Worm (Caenorhabditis elegans) whole organism, young adult: Measurements from ENCODE around the gene K05F1.13.

ENCODE experiments used
- B0019.2 ChIP-seq: fragments of 200-800 bp; sonication (Bioruptor generic); conservative IDR thresholded peaks from 2 replicates; pipeline ENCODE4 v1.3.6; 2022; ENCODE audit warnings: missing genetic modification reagents, missing genetic modification characterization, missing compliant biosample characterization
- B0261.1 ChIP-seq: sonication (generic microtip); optimal IDR thresholded peaks from 2 replicates; lab custom pipeline; 2016; ENCODE audit warnings: mild to moderate bottlenecking, missing genetic modification characterization, moderate library complexity, missing compliant biosample characterization
- B0336.3 ChIP-seq: fragments of 200-800 bp; sonication (Bioruptor generic); IDR thresholded peaks from 2 replicates; pipeline ENCODE4 v1.3.6; 2022; ENCODE audit warnings: missing genetic modification characterization, missing compliant biosample characterization
- F39B2.1 ChIP-seq: fragments of 200-800 bp; sonication (Bioruptor generic); IDR thresholded peaks from 2 replicates; pipeline ENCODE4 v1.3.6; 2022; ENCODE audit warnings: missing genetic modification reagents, missing genetic modification characterization, missing compliant biosample characterization
- F52B5.7 ChIP-seq: sonication (generic microtip); optimal IDR thresholded peaks from 2 replicates; lab custom pipeline; 2016; ENCODE audit warnings: mild to moderate bottlenecking, missing genetic modification characterization, missing compliant biosample characterization
- F55B11.4 ChIP-seq: sonication (generic microtip); optimal IDR thresholded peaks from 2 replicates; lab custom pipeline; 2016; ENCODE audit warnings: missing compliant biosample characterization, missing genetic modification characterization, borderline replicate concordance; ENCODE audit not compliant: insufficient read depth
- F57C9.4 ChIP-seq: sonication (generic microtip); optimal IDR thresholded peaks from 2 replicates; lab custom pipeline; 2017; ENCODE audit warnings: mild to moderate bottlenecking, missing genetic modification characterization, missing compliant biosample characterization
- K11D2.4 ChIP-seq: fragments of 200-800 bp; sonication (Bioruptor generic); IDR thresholded peaks from 2 replicates; pipeline ENCODE4 v1.3.6; 2022; ENCODE audit warnings: missing genetic modification reagents, missing genetic modification characterization, missing compliant biosample characterization
- K12H6.12 ChIP-seq: fragments of 200-800 bp; sonication (Bioruptor generic); optimal IDR thresholded peaks from 2 replicates; lab custom pipeline; 2018; ENCODE audit warnings: mild to moderate bottlenecking, missing genetic modification characterization, missing compliant biosample characterization
- T26A5.8 ChIP-seq: sonication (generic microtip); optimal IDR thresholded peaks from 2 replicates; lab custom pipeline; 2016; ENCODE audit warnings: missing genetic modification characterization, missing compliant biosample characterization
- Y79H2A.3 ChIP-seq: fragments of 200-800 bp; sonication (Bioruptor generic); conservative IDR thresholded peaks from 2 replicates; pipeline ENCODE4 v1.3.6; 2022; ENCODE audit warnings: missing genetic modification reagents, missing genetic modification characterization, missing compliant biosample characterization
- Y95B8A.8 ChIP-seq: fragments of 200-800 bp; sonication (Bioruptor generic); IDR thresholded peaks from 2 replicates; pipeline ENCODE4 v1.3.6; 2022; ENCODE audit warnings: missing genetic modification reagents, missing genetic modification characterization, missing compliant biosample characterization
- aptf-3 ChIP-seq: fragments of 200-800 bp; sonication (Bioruptor generic); IDR thresholded peaks from 2 replicates; pipeline ENCODE4 v1.3.6; 2022; ENCODE audit warnings: missing genetic modification characterization, missing compliant biosample characterization
- attf-6 ChIP-seq: fragments of 200-800 bp; sonication (Bioruptor generic); IDR thresholded peaks from 2 replicates; pipeline ENCODE4 v1.3.6; 2022; ENCODE audit warnings: missing genetic modification reagents, missing genetic modification characterization, missing compliant biosample characterization
- cebp-1 ChIP-seq, 2 experiments: fragments of 200-800 bp in 1 of 2; sonication (Bioruptor generic) in 1 of 2; sonication (generic microtip) in 1 of 2; IDR thresholded peaks in 1 of 2; optimal IDR thresholded peaks in 1 of 2; 2 replicates each; pipeline versions ENCODE4 v1.3.6 to Lab custom; 2017 to 2022; ENCODE audit warnings: missing compliant biosample characterization in 2 of 2, missing genetic modification characterization in 2 of 2, mild to moderate bottlenecking in 1 of 2, missing genetic modification reagents in 1 of 2, moderate library complexity in 1 of 2
- ceh-100 ChIP-seq: fragments of 200-800 bp; sonication (Bioruptor generic); IDR thresholded peaks from 2 replicates; pipeline ENCODE4 v1.3.6; 2022; ENCODE audit warnings: missing genetic modification reagents, missing genetic modification characterization, missing compliant biosample characterization
- ceh-27 ChIP-seq: fragments of 200-800 bp; sonication (Bioruptor generic); optimal IDR thresholded peaks from 2 replicates; lab custom pipeline; 2018; ENCODE audit warnings: mild to moderate bottlenecking, missing genetic modification characterization, moderate library complexity, missing compliant biosample characterization
- ceh-40 ChIP-seq: fragments of 200-800 bp; sonication (Bioruptor generic); IDR thresholded peaks from 2 replicates; pipeline ENCODE4 v1.3.6; 2022; ENCODE audit warnings: missing genetic modification characterization, missing compliant biosample characterization
- dox-1 ChIP-seq: fragments of 200-800 bp; sonication (Bioruptor generic); IDR thresholded peaks from 2 replicates; pipeline ENCODE4 v1.3.6; 2022; ENCODE audit warnings: missing genetic modification reagents, missing genetic modification characterization, missing compliant biosample characterization
- ets-4 ChIP-seq: fragments of 200-800 bp; sonication (Bioruptor generic); optimal IDR thresholded peaks from 2 replicates; lab custom pipeline; 2018; ENCODE audit warnings: mild to moderate bottlenecking, missing genetic modification characterization, missing compliant biosample characterization
- fkh-3 ChIP-seq: sonication (generic microtip); optimal IDR thresholded peaks from 2 replicates; lab custom pipeline; 2016; ENCODE audit warnings: mild to moderate bottlenecking, missing genetic modification characterization, missing compliant biosample characterization
- gei-17 ChIP-seq: fragments of 200-800 bp; sonication (Bioruptor generic); optimal IDR thresholded peaks from 2 replicates; lab custom pipeline; 2018; ENCODE audit warnings: mild to moderate bottlenecking, missing genetic modification characterization, missing compliant biosample characterization
- hlh-26 ChIP-seq: fragments of 200-800 bp; sonication (Bioruptor generic); conservative IDR thresholded peaks from 2 replicates; pipeline ENCODE4 v1.3.6; 2022; ENCODE audit warnings: missing genetic modification reagents, missing genetic modification characterization, missing compliant biosample characterization
- hrde-1 ChIP-seq: sonication (generic microtip); optimal IDR thresholded peaks from 2 replicates; lab custom pipeline; 2016; ENCODE audit warnings: missing genetic modification characterization, mild to moderate bottlenecking, missing compliant biosample characterization, moderate library complexity, missing genotype, missing genetic modification reagents, borderline replicate concordance
- lag-1 ChIP-seq: fragments of 200-800 bp; sonication (Bioruptor generic); IDR thresholded peaks from 2 replicates; pipeline ENCODE4 v1.3.6; 2022; ENCODE audit warnings: missing genetic modification reagents, missing genetic modification characterization, missing compliant biosample characterization
- let-526 ChIP-seq: fragments of 200-800 bp; sonication (Bioruptor generic); IDR thresholded peaks from 2 replicates; pipeline ENCODE4 v1.3.6; 2022; ENCODE audit warnings: missing genetic modification reagents, missing genetic modification characterization, missing compliant biosample characterization
- lin-54 ChIP-seq: fragments of 200-800 bp; sonication (Bioruptor generic); optimal IDR thresholded peaks from 2 replicates; lab custom pipeline; 2018; ENCODE audit warnings: mild to moderate bottlenecking, missing genetic modification characterization, missing compliant biosample characterization
- madf-10 ChIP-seq: sonication (generic microtip); optimal IDR thresholded peaks from 2 replicates; lab custom pipeline; 2016; ENCODE audit warnings: mild to moderate bottlenecking, missing genetic modification characterization, missing compliant biosample characterization
- madf-3 ChIP-seq: fragments of 200-800 bp; sonication (Bioruptor generic); IDR thresholded peaks from 2 replicates; pipeline ENCODE4 v1.3.6; 2022; ENCODE audit warnings: missing genetic modification reagents, missing genetic modification characterization, missing compliant biosample characterization
- madf-6 ChIP-seq: fragments of 200-800 bp; sonication (Bioruptor generic); IDR thresholded peaks from 2 replicates; pipeline ENCODE4 v1.3.6; 2022; ENCODE audit warnings: missing genetic modification reagents, missing genetic modification characterization, missing compliant biosample characterization
- madf-8 ChIP-seq: fragments of 200-800 bp; sonication (Bioruptor generic); conservative IDR thresholded peaks from 2 replicates; pipeline ENCODE4 v1.3.6; 2022; ENCODE audit warnings: missing genetic modification reagents, missing genetic modification characterization, missing compliant biosample characterization
- mes-4 ChIP-seq: sonication (generic microtip); optimal IDR thresholded peaks from 2 replicates; lab custom pipeline; 2016; ENCODE audit warnings: missing genotype, missing genetic modification characterization, missing compliant biosample characterization
- nfya-2 ChIP-seq: fragments of 200-800 bp; sonication (Bioruptor generic); IDR thresholded peaks from 2 replicates; pipeline ENCODE4 v1.3.6; 2022; ENCODE audit warnings: missing genetic modification reagents, missing genetic modification characterization, missing compliant biosample characterization
- nhr-27 ChIP-seq: fragments of 200-800 bp; sonication (Bioruptor generic); optimal IDR thresholded peaks from 2 replicates; lab custom pipeline; 2018; ENCODE audit warnings: mild to moderate bottlenecking, missing genetic modification characterization, moderate library complexity, missing compliant biosample characterization
- nhr-90 ChIP-seq: sonication (generic microtip); optimal IDR thresholded peaks from 2 replicates; lab custom pipeline; 2016; ENCODE audit warnings: missing genotype, mild to moderate bottlenecking, missing genetic modification characterization, missing compliant biosample characterization
- pha-4 ChIP-seq: fragments of 150-350 bp; sonication (generic microtip); optimal IDR thresholded peaks from 2 replicates; lab custom pipeline; 2014; ENCODE audit warnings: missing biosample characterization, missing genetic modification reagents, missing genetic modification characterization
- repo-1 ChIP-seq: sonication (generic microtip); optimal IDR thresholded peaks from 2 replicates; lab custom pipeline; 2017; ENCODE audit warnings: mild to moderate bottlenecking, missing genetic modification characterization, missing compliant biosample characterization
- sea-2 ChIP-seq: fragments of 200-800 bp; sonication (Bioruptor generic); IDR thresholded peaks from 2 replicates; pipeline ENCODE4 v1.3.6; 2022; ENCODE audit warnings: missing genetic modification characterization, missing compliant biosample characterization
- snpc-1.3 ChIP-seq: sonication (generic microtip); optimal IDR thresholded peaks from 2 replicates; lab custom pipeline; 2017; ENCODE audit warnings: missing genetic modification characterization, mild to moderate bottlenecking, missing compliant biosample characterization, antibody characterized with exemption, moderate library complexity, missing genotype, missing genetic modification reagents; ENCODE audit not compliant: insufficient read depth
- tlf-1 ChIP-seq: fragments of 200-800 bp; sonication (Bioruptor generic); optimal IDR thresholded peaks from 2 replicates; lab custom pipeline; 2018; ENCODE audit warnings: mild to moderate bottlenecking, missing genetic modification characterization, missing compliant biosample characterization
- unc-62 ChIP-seq: fragments of 150-350 bp; optimal IDR thresholded peaks from 2 replicates; lab custom pipeline; 2014; ENCODE audit warnings: missing biosample characterization, missing genetic modification reagents, missing genetic modification characterization
- zfh-2 ChIP-seq: fragments of 200-800 bp; sonication (Bioruptor generic); conservative IDR thresholded peaks from 2 replicates; pipeline ENCODE4 v1.3.6; 2022; ENCODE audit warnings: missing genetic modification reagents, missing genetic modification characterization, missing compliant biosample characterization
- zim-3 ChIP-seq: sonication (generic microtip); optimal IDR thresholded peaks from 2 replicates; lab custom pipeline; 2017; ENCODE audit warnings: mild to moderate bottlenecking, missing genetic modification characterization, moderate library complexity, missing compliant biosample characterization
- ztf-25 ChIP-seq: fragments of 200-800 bp; sonication (Bioruptor generic); IDR thresholded peaks from 2 replicates; pipeline ENCODE4 v1.3.6; 2022; ENCODE audit warnings: missing genetic modification reagents, missing genetic modification characterization, missing compliant biosample characterization
- ztf-26 ChIP-seq: sonication (generic microtip); optimal IDR thresholded peaks from 2 replicates; lab custom pipeline; 2017; ENCODE audit warnings: missing genetic modification characterization, missing compliant biosample characterization

K05F1.13 gene

ce11 chrII:5781935-5782921, 6.7 kb upstream of the K05F1.13 start, which contains the start of gene K05F1.6 (continued):
- peak; percentile 70 for TF ChIP-seq Y95B8A.8 (GFP tag; lab: Robert Waterston, UW)
- peak; percentile 83; the same call in 1 of the 2 replicates for TF ChIP-seq B0336.3 (GFP tag; lab: Robert Waterston, UW)
- peak; percentile 95 for TF ChIP-seq nhr-90 (tag; lab: Kevin White, UChicago)
- TF ChIP-seq madf-10: peak; percentile 70
- TF ChIP-seq pha-4: no peak
- peak; percentile 67; the same call in 1 of the 2 replicates for TF ChIP-seq let-526
- TF ChIP-seq attf-6 (GFP tag; lab: Robert Waterston, UW): peak; percentile 77; the same call in 1 of the 2 replicates
- TF ChIP-seq madf-6 (GFP tag; lab: Robert Waterston, UW): peak; percentile 69
- TF ChIP-seq dox-1 (GFP tag; lab: Robert Waterston, UW): peak; percentile 89
- peak; percentile 60 for TF ChIP-seq ets-4 (GFP tag; lab: Kevin White, UChicago)
- TF ChIP-seq mes-4: peak; percentile 76
- TF ChIP-seq snpc-1.3 (tag; lab: Kevin White, UChicago): peak; percentile 59
- no peak; the same call in 1 of the 2 replicates for TF ChIP-seq zfh-2 (GFP tag; lab: Robert Waterston, UW)
- TF ChIP-seq hrde-1: peak; percentile 90
- TF ChIP-seq fkh-3 (tag; lab: Kevin White, UChicago): peak; percentile 66
- peak; percentile 74 for TF ChIP-seq lin-54 (GFP tag; lab: Kevin White, UChicago)
- peak; percentile 69 for TF ChIP-seq K12H6.12
- peak; percentile 44 for TF ChIP-seq ceh-27 (GFP tag; lab: Kevin White, UChicago)
- peak; percentile 82 for TF ChIP-seq repo-1
- 0 out of 2 replicates have a peak, but pooled peaks have one; percentile 23 for TF ChIP-seq nfya-2 (GFP tag; lab: Robert Waterston, UW)
- peak; percentile 73 for TF ChIP-seq ceh-100 (GFP tag; lab: Robert Waterston, UW)
- TF ChIP-seq madf-3 (GFP tag; lab: Robert Waterston, UW): 0 out of 2 replicates have a peak, but pooled peaks have one; percentile 43
- 0 out of 2 replicates have a peak, but pooled peaks have one; percentile 53 for TF ChIP-seq cebp-1 (GFP tag; IDR thresholded peaks at IDR 0.05; lab: Robert Waterston, UW)
- TF ChIP-seq cebp-1 (tag; optimal IDR thresholded peaks at IDR 0.05; lab: Kevin White, UChicago): peak; percentile 70
- peak; percentile 60 for TF ChIP-seq nhr-27 (tag; lab: Kevin White, UChicago)
- TF ChIP-seq B0261.1 (tag; lab: Kevin White, UChicago): peak; percentile 94
- TF ChIP-seq zim-3 (tag; lab: Kevin White, UChicago): peak; percentile 94
- TF ChIP-seq ztf-26 (tag; lab: Kevin White, UChicago): peak; percentile 63
- 0 out of 2 replicates have a peak, but pooled peaks have one; percentile 55 for TF ChIP-seq B0019.2
- TF ChIP-seq F55B11.4 (tag; lab: Kevin White, UChicago): no peak
- peak; percentile 64; the same call in 1 of the 2 replicates for TF ChIP-seq Y79H2A.3
- 0 out of 2 replicates have a peak, but pooled peaks have one; percentile 5 for TF ChIP-seq madf-8
- TF ChIP-seq K11D2.4 (GFP tag; lab: Robert Waterston, UW): no peak
- no peak for TF ChIP-seq sea-2 (GFP tag; lab: Robert Waterston, UW)
- peak; percentile 90 for TF ChIP-seq F52B5.7 (tag; lab: Kevin White, UChicago)
- peak; percentile 95 for TF ChIP-seq aptf-3 (GFP tag; lab: Robert Waterston, UW)
- TF ChIP-seq F57C9.4 (tag; lab: Kevin White, UChicago): no peak
- TF ChIP-seq gei-17: no peak
- TF ChIP-seq unc-62 (GFP tag; lab: Kevin White, UChicago): no peak
- TF ChIP-seq ztf-25: peak; percentile 88; the same call in 1 of the 2 replicates
- TF ChIP-seq lag-1: no peak
- 0 out of 2 replicates have a peak, but pooled peaks have one; percentile 18 for TF ChIP-seq F39B2.1 (GFP tag; lab: Robert Waterston, UW)
- peak; percentile 83 for TF ChIP-seq T26A5.8 (tag; lab: Kevin White, UChicago)
- 0 out of 2 replicates have a peak, but pooled peaks have one; percentile 34 for TF ChIP-seq ceh-40 (GFP tag; lab: Robert Waterston, UW)
- no peak for TF ChIP-seq hlh-26 (GFP tag; lab: Robert Waterston, UW)
- peak; percentile 23 for TF ChIP-seq tlf-1 (GFP tag; lab: Kevin White, UChicago)
